Worm (Caenorhabditis elegans) whole organism, L2 larva: ENCODE data around the gene math-28.

Source experiments
- C34F6.9 ChIP-seq: fragments of 150-350 bp; optimal IDR thresholded peaks from 2 replicates; lab custom pipeline; 2014; ENCODE audit warnings: missing biosample characterization, missing genetic modification characterization
- F13H6.1 ChIP-seq: sonication (generic microtip); optimal IDR thresholded peaks from 2 replicates; lab custom pipeline; 2016; ENCODE audit warnings: missing genetic modification characterization, missing compliant biosample characterization
- R02D3.7 ChIP-seq: fragments of 150-350 bp; optimal IDR thresholded peaks from 2 replicates; lab custom pipeline; 2014; ENCODE audit warnings: missing biosample characterization, missing genetic modification characterization
- Y55F3AM.14 ChIP-seq: fragments of 200-800 bp; sonication (Bioruptor generic); optimal IDR thresholded peaks from 2 replicates; lab custom pipeline; 2018; ENCODE audit warnings: mild to moderate bottlenecking, missing genetic modification characterization, missing compliant biosample characterization
- alr-1 ChIP-seq: fragments of 150-350 bp; optimal IDR thresholded peaks from 2 replicates; lab custom pipeline; 2014; ENCODE audit warnings: missing biosample characterization, missing genetic modification characterization
- ama-1 ChIP-seq: fragments of 150-350 bp; optimal IDR thresholded peaks from 2 replicates; lab custom pipeline; 2018; ENCODE audit warnings: inconsistent platforms
- blmp-1 ChIP-seq: sonication (generic microtip); optimal IDR thresholded peaks from 2 replicates; lab custom pipeline; 2017; ENCODE audit warnings: missing genetic modification characterization, mild to moderate bottlenecking, missing compliant biosample characterization, antibody characterized with exemption, moderate library complexity; ENCODE audit not compliant: insufficient read depth
- ceh-82 ChIP-seq: fragments of 150-350 bp; optimal IDR thresholded peaks from 2 replicates; lab custom pipeline; 2014; ENCODE audit warnings: missing biosample characterization, missing genetic modification characterization
- crh-2 ChIP-seq: sonication (generic microtip); optimal IDR thresholded peaks from 2 replicates; lab custom pipeline; 2017; ENCODE audit warnings: missing biosample characterization, missing genetic modification characterization
- dmd-4 ChIP-seq: sonication (generic microtip); optimal IDR thresholded peaks from 2 replicates; lab custom pipeline; 2017; ENCODE audit warnings: missing biosample characterization, missing genetic modification characterization
- egl-27 ChIP-seq: sonication (generic microtip); optimal IDR thresholded peaks from 3 replicates; lab custom pipeline; 2017; ENCODE audit warnings: missing biosample characterization, missing genetic modification reagents, missing genetic modification characterization
- elt-1 ChIP-seq: fragments of 150-350 bp; optimal IDR thresholded peaks from 2 replicates; lab custom pipeline; 2014; ENCODE audit warnings: missing biosample characterization, missing genetic modification characterization
- fos-1 ChIP-seq: fragments of 150-350 bp; optimal IDR thresholded peaks from 2 replicates; lab custom pipeline; 2014; ENCODE audit warnings: missing biosample characterization, missing genetic modification characterization
- gmeb-1 ChIP-seq: fragments of 150-350 bp; optimal IDR thresholded peaks from 2 replicates; lab custom pipeline; 2014; ENCODE audit warnings: missing biosample characterization, missing genetic modification characterization
- lin-11 ChIP-seq: fragments of 150-350 bp; sonication (generic microtip); optimal IDR thresholded peaks from 2 replicates; lab custom pipeline; 2014; ENCODE audit warnings: missing biosample characterization, missing genetic modification characterization, inconsistent platforms, mixed read lengths
- lin-13 ChIP-seq: fragments of 150-350 bp; optimal IDR thresholded peaks from 2 replicates; lab custom pipeline; 2014; ENCODE audit warnings: missing biosample characterization, missing genetic modification reagents, missing genetic modification characterization
- lsy-2 ChIP-seq, 2 experiments: fragments of 150-350 bp in 1 of 2; sonication (generic microtip) in 1 of 2; optimal IDR thresholded peaks; 2 replicates each; lab custom pipeline; 2014 to 2017; ENCODE audit warnings: missing biosample characterization in 2 of 2, missing genetic modification characterization in 2 of 2
- mdl-1 ChIP-seq, 2 experiments: fragments of 150-350 bp in 1 of 2; sonication (generic microtip) in 1 of 2; optimal IDR thresholded peaks; 2 replicates each; lab custom pipeline; 2017; ENCODE audit warnings: missing biosample characterization in 2 of 2, missing genetic modification characterization in 2 of 2
- nhr-10 ChIP-seq: sonication (generic microtip); optimal IDR thresholded peaks from 2 replicates; lab custom pipeline; 2017; ENCODE audit warnings: missing biosample characterization, missing genetic modification characterization
- nhr-11 ChIP-seq: fragments of 150-350 bp; optimal IDR thresholded peaks from 2 replicates; lab custom pipeline; 2014; ENCODE audit warnings: missing biosample characterization, missing genetic modification characterization
- nhr-12 ChIP-seq: fragments of 150-350 bp; optimal IDR thresholded peaks from 2 replicates; lab custom pipeline; 2014; ENCODE audit warnings: missing biosample characterization, missing genetic modification characterization
- nhr-129 ChIP-seq: fragments of 150-350 bp; optimal IDR thresholded peaks from 2 replicates; lab custom pipeline; 2014; ENCODE audit warnings: missing biosample characterization, missing genetic modification characterization
- nhr-21 ChIP-seq: fragments of 150-350 bp; optimal IDR thresholded peaks from 2 replicates; lab custom pipeline; 2014; ENCODE audit warnings: missing biosample characterization, missing genetic modification characterization
- nhr-23 ChIP-seq: fragments of 150-350 bp; optimal IDR thresholded peaks from 2 replicates; lab custom pipeline; 2014; ENCODE audit warnings: missing biosample characterization, missing genetic modification reagents, missing genetic modification characterization
- nhr-237 ChIP-seq: fragments of 150-350 bp; optimal IDR thresholded peaks from 2 replicates; lab custom pipeline; 2014; ENCODE audit warnings: missing biosample characterization, missing genetic modification characterization
- nhr-77 ChIP-seq: fragments of 150-350 bp; optimal IDR thresholded peaks from 2 replicates; lab custom pipeline; 2014; ENCODE audit warnings: missing biosample characterization, missing genetic modification characterization
- peb-1 ChIP-seq: fragments of 150-350 bp; optimal IDR thresholded peaks from 2 replicates; lab custom pipeline; 2014; ENCODE audit warnings: missing biosample characterization, missing genetic modification characterization
- sem-4 ChIP-seq: fragments of 150-350 bp; optimal IDR thresholded peaks from 2 replicates; lab custom pipeline; 2014; ENCODE audit warnings: missing biosample characterization, missing genetic modification reagents, missing genetic modification characterization
- skn-1 ChIP-seq: sonication (generic microtip); optimal IDR thresholded peaks from 2 replicates; lab custom pipeline; 2017; ENCODE audit warnings: missing biosample characterization, missing genetic modification characterization
- sma-3 ChIP-seq: sonication (generic microtip); optimal IDR thresholded peaks from 2 replicates; lab custom pipeline; 2016; ENCODE audit warnings: missing genetic modification reagents, missing genetic modification characterization, missing compliant biosample characterization
- sma-9 ChIP-seq, 2 experiments: fragments of 150-350 bp in 1 of 2; sonication (generic microtip) in 1 of 2; optimal IDR thresholded peaks; 2 replicates each; lab custom pipeline; 2014 to 2016; ENCODE audit warnings: missing genetic modification characterization in 2 of 2, mild to moderate bottlenecking in 1 of 2, missing biosample characterization in 1 of 2, missing compliant biosample characterization in 1 of 2, missing genetic modification reagents in 1 of 2, moderate library complexity in 1 of 2
- snpc-4 ChIP-seq: fragments of 150-350 bp; optimal IDR thresholded peaks from 2 replicates; lab custom pipeline; 2014; ENCODE audit warnings: missing biosample characterization, missing genetic modification characterization
- unc-55 ChIP-seq: fragments of 150-350 bp; sonication (generic microtip); optimal IDR thresholded peaks from 3 replicates; lab custom pipeline; 2014; ENCODE audit warnings: missing biosample characterization, missing genetic modification reagents, missing genetic modification characterization
- ztf-11 ChIP-seq: sonication (generic microtip); optimal IDR thresholded peaks from 2 replicates; lab custom pipeline; 2017; ENCODE audit warnings: missing biosample characterization, missing genetic modification characterization
- ztf-4 ChIP-seq: fragments of 150-350 bp; optimal IDR thresholded peaks from 2 replicates; lab custom pipeline; 2014; ENCODE audit warnings: missing biosample characterization, missing genetic modification characterization

The math-28 gene

DNA sequence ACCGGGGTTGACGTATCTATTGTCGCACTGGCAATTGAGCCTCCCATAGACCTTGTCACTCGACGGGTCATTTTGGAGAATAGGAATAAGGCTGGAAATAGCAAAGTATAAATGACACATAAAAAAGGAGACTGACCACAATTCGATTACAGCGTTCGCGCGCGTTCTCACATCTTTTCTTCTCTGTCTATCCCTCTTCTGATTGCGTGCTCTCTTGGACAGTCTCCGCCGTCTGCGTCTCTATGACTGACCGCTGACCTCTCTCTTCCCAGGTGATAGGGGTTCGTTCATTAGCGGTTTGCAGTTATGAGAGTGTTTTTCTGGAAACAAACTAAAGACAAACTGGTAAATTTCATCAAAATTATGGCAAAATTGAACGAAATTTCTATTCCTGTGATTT lies 26.8 kb upstream of the math-28 start, which contains the start of gene ceh-83:
Gene ceh-83, minus strand, starts transcription at position 181 of the 400 bp plus-strand sequence.
- TF ChIP-seq fos-1 (peak; percentile 49), gmeb-1 (tag; lab: Kevin White, UChicago) (no peak)
- TF ChIP-seq, all 48 proteins: peak for 1

DNA sequence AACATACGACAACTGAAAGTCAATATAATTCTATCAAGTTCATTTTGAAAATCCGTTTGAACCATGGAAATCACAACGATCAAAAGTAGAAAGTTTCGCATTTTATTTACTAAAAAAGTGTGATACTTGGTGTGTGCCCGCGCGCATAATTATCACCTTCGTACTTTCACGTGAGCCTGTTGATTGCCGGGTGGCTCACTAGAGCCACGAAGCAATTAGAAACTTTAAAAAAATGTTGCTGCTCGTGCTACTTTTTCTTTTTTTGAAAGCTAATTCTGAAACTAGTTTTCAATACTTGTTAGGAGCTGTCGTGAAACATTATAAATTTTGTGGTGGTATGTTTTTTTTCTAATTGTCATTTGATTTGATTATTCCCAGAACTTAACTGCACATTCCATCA lies 24.3 kb upstream of the math-28 start, which contains the start of the genes irld-9 and irld-33:
Gene irld-9, minus strand, starts transcription at position 101 of the 400 bp plus-strand sequence.
Gene irld-33, plus strand, starts transcription at position 209 of the 400 bp plus-strand sequence.
- TF ChIP-seq lin-13 (GFP tag; lab: Kevin White, UChicago) (no peak), ama-1 (lab: Kevin White, UChicago) (no peak)
- TF ChIP-seq, all 48 proteins: peak for 0

- TF ChIP-seq nhr-11 (tag; lab: Kevin White, UChicago) (no peak), nhr-237 (tag; lab: Kevin White, UChicago) (no peak), nhr-129 (tag; lab: Kevin White, UChicago) (no peak), lsy-2 (tag; optimal IDR thresholded peaks at IDR 0.05; lab: Kevin White, UChicago) (no peak), blmp-1 (tag; lab: Kevin White, UChicago) (no peak), egl-27 (tag; lab: Kevin White, UChicago) (no peak), F13H6.1 (tag; lab: Kevin White, UChicago) (no peak), unc-55 (GFP tag; lab: Kevin White, UChicago) (no peak), ztf-11 (tag; lab: Kevin White, UChicago) (no peak), sem-4 (tag; lab: Kevin White, UChicago) (no peak), alr-1 (tag; lab: Kevin White, UChicago) (no peak), ceh-82 (tag; lab: Kevin White, UChicago) (no peak), skn-1 (tag; lab: Kevin White, UChicago) (no peak), nhr-23 (tag; lab: Kevin White, UChicago) (no peak), nhr-21 (no peak), crh-2 (tag; lab: Kevin White, UChicago) (no peak), ztf-4 (tag; lab: Kevin White, UChicago) (no peak), elt-1 (tag; lab: Kevin White, UChicago) (no peak), lin-13 (GFP tag; lab: Kevin White, UChicago) (no peak)
Observed at ce11 chrII:1741248-1741647, 21.9 kb upstream of the math-28 start, which contains the start of gene K07G6.1. K07G6.1 (plus strand) TSS chrII:1741548.

DNA sequence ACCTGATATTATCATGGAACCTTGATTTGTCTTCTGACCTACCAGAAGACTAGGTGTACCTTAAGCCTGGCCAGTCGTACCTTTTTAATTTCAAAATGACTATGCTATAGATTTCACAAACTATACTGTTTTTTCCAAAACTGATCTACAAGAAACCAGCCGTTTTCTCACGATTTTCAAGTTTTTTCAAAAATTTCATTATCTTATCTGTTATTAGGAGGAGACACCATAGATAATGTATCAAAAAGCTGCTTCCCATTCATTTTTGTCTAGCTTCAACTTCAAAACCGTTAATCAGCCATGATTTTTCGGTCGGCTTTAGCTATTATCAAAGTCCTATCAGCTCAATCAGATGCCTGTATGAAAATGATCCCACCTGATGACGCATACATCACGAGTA lies 20.6 kb upstream of the math-28 start, which contains the start of gene F36H5.12:
Gene F36H5.12, plus strand, starts transcription at position 301 of the 400 bp plus-strand sequence.
- TF ChIP-seq nhr-10 (no peak), peb-1 (tag; lab: Kevin White, UChicago) (no peak), ama-1 (lab: Kevin White, UChicago) (no peak), mdl-1 (tag; optimal IDR thresholded peaks at IDR 0.05; lab: Kevin White, UChicago) (no peak), unc-55 (GFP tag; lab: Kevin White, UChicago) (no peak), crh-2 (tag; lab: Kevin White, UChicago) (no peak), sem-4 (tag; lab: Kevin White, UChicago) (no peak)

DNA sequence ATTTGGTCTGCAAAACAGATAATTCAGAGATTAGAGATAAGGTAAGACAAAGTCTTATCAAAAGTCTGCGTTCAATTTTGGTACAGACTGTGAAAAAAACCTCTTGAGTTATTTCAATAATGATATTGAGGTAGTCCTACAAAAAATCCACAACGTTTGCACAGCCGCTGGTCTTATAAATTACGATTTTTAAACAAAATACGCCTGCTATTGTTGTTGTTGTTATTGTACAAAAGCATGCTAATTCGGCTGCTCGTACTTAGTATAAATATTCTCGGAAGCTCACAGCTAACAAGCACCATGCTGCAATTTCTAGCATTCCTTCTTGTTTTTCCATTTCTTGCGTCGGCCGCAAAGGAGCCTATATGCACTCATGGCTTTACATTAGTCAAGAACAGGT lies 19.0 kb upstream of the math-28 start, which contains the start of gene clec-19:
Gene clec-19, plus strand, starts transcription at position 301 of the 400 bp plus-strand sequence.
- TF ChIP-seq peb-1 (tag; lab: Kevin White, UChicago) (no peak), gmeb-1 (tag; lab: Kevin White, UChicago) (no peak), unc-55 (GFP tag; lab: Kevin White, UChicago) (no peak), sma-9 (GFP tag; optimal IDR thresholded peaks at IDR 0.05; lab: Kevin White, UChicago) (no peak), sma-9 (tag; optimal IDR thresholded peaks at IDR 0.05; lab: Kevin White, UChicago) (no peak), Y55F3AM.14 (GFP tag; lab: Kevin White, UChicago) (no peak), dmd-4 (no peak), ceh-82 (tag; lab: Kevin White, UChicago) (no peak), nhr-23 (tag; lab: Kevin White, UChicago) (no peak), nhr-12 (tag; lab: Kevin White, UChicago) (no peak), lin-11 (tag; lab: Kevin White, UChicago) (no peak), alr-1 (tag; lab: Kevin White, UChicago) (no peak), nhr-77 (tag; lab: Kevin White, UChicago) (no peak), R02D3.7 (tag; lab: Kevin White, UChicago) (no peak), sma-3 (GFP tag; lab: Kevin White, UChicago) (no peak), nhr-10 (no peak), ztf-4 (tag; lab: Kevin White, UChicago) (no peak), snpc-4 (tag; lab: Kevin White, UChicago) (no peak), C34F6.9 (tag; lab: Kevin White, UChicago) (no peak), lsy-2 (tag; optimal IDR thresholded peaks at IDR 0.05; lab: Kevin White, UChicago) (no peak)
